Worm (Caenorhabditis elegans) whole organism, L4 larva: ENCODE measurements around the gene clec-219.

Experiments used
- ZK546.5 ChIP-seq, 2 experiments: sonication (generic microtip); optimal IDR thresholded peaks; 2 replicates each; lab custom pipeline; 2017; ENCODE audit warnings: missing biosample characterization in 2 of 2, missing genetic modification characterization in 2 of 2
- ceh-32 ChIP-seq: sonication (generic microtip); optimal IDR thresholded peaks from 2 replicates; lab custom pipeline; 2016; ENCODE audit warnings: mild to moderate bottlenecking, missing genetic modification characterization, missing compliant biosample characterization; ENCODE audit not compliant: poor library complexity
- dmd-9 ChIP-seq: fragments of 200-800 bp; sonication (Bioruptor generic); IDR thresholded peaks from 2 replicates; pipeline ENCODE4 v1.3.6; 2022; ENCODE audit warnings: missing genetic modification reagents, missing genetic modification characterization, missing compliant biosample characterization
- lin-29 ChIP-seq: fragments of 200-800 bp; sonication (Bioruptor generic); IDR thresholded peaks from 2 replicates; pipeline ENCODE4 v1.3.6; 2022; ENCODE audit warnings: missing genetic modification reagents, missing genetic modification characterization, missing compliant biosample characterization
- nhr-6 ChIP-seq: fragments of 150-350 bp; optimal IDR thresholded peaks from 2 replicates; lab custom pipeline; 2014; ENCODE audit warnings: missing biosample characterization, missing genetic modification characterization
- pha-4 ChIP-seq, 2 experiments: fragments of 150-350 bp in 1 of 2; fragments of 200-800 bp in 1 of 2; sonication (Bioruptor generic) in 1 of 2; IDR thresholded peaks in 1 of 2; optimal IDR thresholded peaks in 1 of 2; 2 replicates each; pipeline versions ENCODE4 v1.3.6 to Lab custom; 2014 to 2022; ENCODE audit warnings: missing genetic modification characterization in 2 of 2, missing genetic modification reagents in 2 of 2, missing biosample characterization in 1 of 2, missing compliant biosample characterization in 1 of 2
- spr-3 ChIP-seq: fragments of 200-800 bp; sonication (Bioruptor generic); optimal IDR thresholded peaks from 2 replicates; lab custom pipeline; 2018; ENCODE audit warnings: mild to moderate bottlenecking, missing genetic modification characterization, missing compliant biosample characterization
- unc-130 ChIP-seq: sonication (generic microtip); optimal IDR thresholded peaks from 2 replicates; lab custom pipeline; 2016; ENCODE audit warnings: missing genetic modification reagents, missing genetic modification characterization, missing compliant biosample characterization
- unc-62 ChIP-seq, 3 experiments: fragments of 150-350 bp in 1 of 3; sonication (generic microtip); optimal IDR thresholded peaks in 2 of 3; peaks in 1 of 3; 1 replicate in 1 of 3; 2 replicates in 2 of 3; lab custom pipeline; 2014 to 2017; ENCODE audit warnings: missing biosample characterization in 3 of 3, missing genetic modification characterization in 3 of 3, missing genetic modification reagents in 3 of 3, missing genotype in 1 of 3
- zip-11 ChIP-seq: fragments of 200-800 bp; sonication (Bioruptor generic); IDR thresholded peaks from 2 replicates; pipeline ENCODE4 v1.3.6; 2022; ENCODE audit warnings: missing genetic modification characterization, missing compliant biosample characterization
- ztf-11 ChIP-seq: fragments of 150-350 bp; optimal IDR thresholded peaks from 2 replicates; lab custom pipeline; 2014; ENCODE audit warnings: missing biosample characterization, missing genetic modification characterization

DNA sequence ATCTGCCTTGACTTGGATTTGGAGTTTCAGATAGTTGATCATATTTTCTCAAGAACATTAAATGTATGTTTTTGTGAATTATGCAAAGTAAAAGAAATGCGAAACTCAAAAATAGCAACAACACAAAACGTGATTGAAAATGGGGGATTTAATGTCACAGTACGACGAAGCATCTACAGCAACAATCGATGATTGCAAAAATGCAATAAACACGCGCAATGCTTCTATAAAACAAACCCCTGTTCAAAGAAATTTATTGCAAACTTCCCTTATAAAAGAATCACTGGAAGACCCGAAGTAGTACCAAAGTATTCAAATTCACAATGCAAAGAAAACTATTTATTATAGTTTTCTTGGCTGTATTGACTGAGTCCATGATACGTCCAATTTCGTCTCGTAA, at the start of gene clec-219:
- TF ChIP-seq unc-130 (no peak), nhr-6 (no peak), pha-4 (GFP tag; IDR thresholded peaks at IDR 0.05; lab: Robert Waterston, UW) (no peak), pha-4 (tag; optimal IDR thresholded peaks at IDR 0.05; lab: Kevin White, UChicago) (no peak), ceh-32 (tag; lab: Kevin White, UChicago) (no peak), spr-3 (GFP tag; lab: Kevin White, UChicago) (no peak), ZK546.5 (tag; optimal IDR thresholded peaks at IDR 0.05; lab: Kevin White, UChicago) (no peak), lin-29 (GFP tag; lab: Robert Waterston, UW) (no peak), zip-11 (GFP tag; lab: Robert Waterston, UW) (no peak), ztf-11 (tag; lab: Kevin White, UChicago) (no peak), unc-62 (GFP tag; optimal IDR thresholded peaks at IDR 0.05 in 1 of 2; lab: Kevin White, UChicago) (no peak), unc-62 (tag; optimal IDR thresholded peaks at IDR 0.05; lab: Kevin White, UChicago) (no peak), dmd-9 (no peak)
